Worm (Caenorhabditis elegans) whole organism, midembryonic: ENCODE measurements around the gene folt-3.

Source experiments
- T22C8.4 ChIP-seq: fragments of 200-800 bp; sonication (Bioruptor generic); IDR thresholded peaks from 2 replicates; pipeline ENCODE4 v1.3.6; 2022; ENCODE audit warnings: missing genetic modification characterization, missing compliant biosample characterization
- cog-1 ChIP-seq: sonication (generic microtip); optimal IDR thresholded peaks from 2 replicates; lab custom pipeline; 2016; ENCODE audit warnings: missing genetic modification characterization, missing compliant biosample characterization
- flt-1 ChIP-seq: fragments of 200-800 bp; sonication (Bioruptor generic); IDR thresholded peaks from 2 replicates; pipeline ENCODE4 v1.3.6; 2022; ENCODE audit warnings: missing genetic modification characterization, missing compliant biosample characterization
- klf-2 ChIP-seq: fragments of 200-800 bp; sonication (Bioruptor generic); conservative IDR thresholded peaks from 2 replicates; pipeline ENCODE4 v1.3.6; 2022; ENCODE audit warnings: missing genetic modification reagents, missing genetic modification characterization, missing compliant biosample characterization
- tab-1 ChIP-seq: fragments of 200-800 bp; sonication (Bioruptor generic); IDR thresholded peaks from 2 replicates; pipeline ENCODE4 v1.3.6; 2022; ENCODE audit warnings: missing genetic modification characterization, missing compliant biosample characterization

- TF ChIP-seq klf-2 (GFP tag; lab: Robert Waterston, UW) (no peak), flt-1 (GFP tag; lab: Robert Waterston, UW) (no peak), T22C8.4 (GFP tag; lab: Robert Waterston, UW) (no peak), cog-1 (tag; lab: Kevin White, UChicago) (no peak), tab-1 (no peak)
Measured at ce11 chrV:7631732-7632131, 22.2 kb upstream of the folt-3 start, which contains the start of gene srd-25.
